Worm (Caenorhabditis elegans) whole organism, L4 larva: ENCODE measurements around the gene C17G1.14.

ENCODE experiments used
- aly-2 ChIP-seq: sonication (generic microtip); optimal IDR thresholded peaks from 2 replicates; lab custom pipeline; 2018; ENCODE audit warnings: missing biosample characterization, missing genetic modification characterization
- ama-1 ChIP-seq: fragments of 150-350 bp; optimal IDR thresholded peaks from 2 replicates; lab custom pipeline; 2014; ENCODE audit warnings: inconsistent platforms, mixed read lengths
- ces-1 ChIP-seq: fragments of 150-350 bp; sonication (generic microtip); optimal IDR thresholded peaks from 4 replicates; lab custom pipeline; 2014; ENCODE audit warnings: missing biosample characterization, missing genetic modification reagents, missing genetic modification characterization
- dve-1 ChIP-seq: sonication (generic microtip); optimal IDR thresholded peaks from 2 replicates; lab custom pipeline; 2017; ENCODE audit warnings: antibody characterized with exemption, mild to moderate bottlenecking, missing genetic modification characterization, missing compliant biosample characterization; ENCODE audit not compliant: insufficient read depth
- fos-1 ChIP-seq: fragments of 150-350 bp; optimal IDR thresholded peaks from 2 replicates; lab custom pipeline; 2014; ENCODE audit warnings: missing biosample characterization, missing genetic modification characterization
- hlh-30 ChIP-seq: sonication (generic microtip); optimal IDR thresholded peaks from 2 replicates; lab custom pipeline; 2017; ENCODE audit warnings: antibody characterized with exemption, mild to moderate bottlenecking, missing genetic modification characterization, missing compliant biosample characterization; ENCODE audit not compliant: insufficient read depth
- lin-15B ChIP-seq: fragments of 150-350 bp; sonication (generic microtip); optimal IDR thresholded peaks from 3 replicates; lab custom pipeline; 2014; ENCODE audit warnings: missing biosample characterization, missing genetic modification characterization
- lin-29 ChIP-seq: fragments of 200-800 bp; sonication (Bioruptor generic); IDR thresholded peaks from 2 replicates; pipeline ENCODE4 v1.3.6; 2022; ENCODE audit warnings: missing genetic modification reagents, missing genetic modification characterization, missing compliant biosample characterization
- nhr-28 ChIP-seq: fragments of 150-350 bp; optimal IDR thresholded peaks from 2 replicates; lab custom pipeline; 2014; ENCODE audit warnings: missing biosample characterization, missing genetic modification characterization
- php-3 ChIP-seq: fragments of 200-800 bp; sonication (Bioruptor generic); IDR thresholded peaks from 2 replicates; pipeline ENCODE4 v1.3.6; 2022; ENCODE audit warnings: missing genetic modification reagents, missing genetic modification characterization, missing compliant biosample characterization
- tra-1 ChIP-seq: fragments of 200-800 bp; sonication (Bioruptor generic); IDR thresholded peaks from 2 replicates; pipeline ENCODE4 v1.3.6; 2022; ENCODE audit warnings: missing genetic modification reagents, missing genetic modification characterization, missing compliant biosample characterization
- unc-62 ChIP-seq, 3 experiments: fragments of 150-350 bp in 1 of 3; sonication (generic microtip); optimal IDR thresholded peaks in 2 of 3; peaks in 1 of 3; 1 replicate in 1 of 3; 2 replicates in 2 of 3; lab custom pipeline; 2014 to 2017; ENCODE audit warnings: missing biosample characterization in 3 of 3, missing genetic modification characterization in 3 of 3, missing genetic modification reagents in 3 of 3, missing genotype in 1 of 3
- zag-1 ChIP-seq: fragments of 150-350 bp; optimal IDR thresholded peaks from 2 replicates; lab custom pipeline; 2014; ENCODE audit warnings: missing biosample characterization, missing genetic modification characterization
- ztf-11 ChIP-seq: fragments of 150-350 bp; optimal IDR thresholded peaks from 2 replicates; lab custom pipeline; 2014; ENCODE audit warnings: missing biosample characterization, missing genetic modification characterization

DNA sequence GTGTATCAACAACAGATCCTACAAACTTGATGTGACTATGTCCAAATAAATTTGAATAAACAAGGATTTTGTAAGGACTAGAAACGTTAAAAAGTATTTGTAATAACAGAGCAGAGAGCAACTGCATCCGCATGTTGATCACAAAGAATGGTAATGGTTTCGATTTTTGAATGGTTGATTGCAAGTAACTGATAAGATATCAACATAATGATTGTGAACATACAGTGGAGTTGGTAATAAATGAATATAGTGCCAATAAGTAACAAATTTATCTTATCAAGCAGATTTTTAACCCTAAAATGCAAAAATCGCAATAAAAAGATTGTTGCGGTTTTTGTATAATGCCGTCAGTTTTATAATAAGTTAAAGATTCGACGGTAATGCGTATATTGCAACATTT, 13.7 kb upstream of the C17G1.14 start, which contains the start of gene ugt-23:
- TF ChIP-seq tra-1 (GFP tag; lab: Robert Waterston, UW) (no peak), fos-1 (tag; lab: Kevin White, UChicago) (no peak), aly-2 (tag; lab: Kevin White, UChicago) (no peak), nhr-28 (tag; lab: Kevin White, UChicago) (peak; percentile 63), ztf-11 (tag; lab: Kevin White, UChicago) (no peak), ama-1 (lab: Kevin White, UChicago) (no peak), lin-29 (no peak), dve-1 (peak; percentile 31), php-3 (GFP tag; lab: Robert Waterston, UW) (0 out of 2 replicates have a peak, but pooled peaks have one; percentile 29), zag-1 (tag; lab: Kevin White, UChicago) (no peak), ces-1 (GFP tag; lab: Kevin White, UChicago) (no peak), unc-62 (GFP tag; optimal IDR thresholded peaks at IDR 0.05 in 1 of 2; lab: Kevin White, UChicago) (no peak), unc-62 (tag; optimal IDR thresholded peaks at IDR 0.05; lab: Kevin White, UChicago) (no peak), hlh-30 (tag; lab: Kevin White, UChicago) (no peak), lin-15B (no peak)
